Worm (Caenorhabditis elegans): Measurements from ENCODE around the gene amt-4.

- TF ChIP-seq tbx-8 (GFP tag; optimal IDR thresholded peaks at IDR 0.05): peak; percentile 25
- no peak for TF ChIP-seq ceh-43 (GFP tag; optimal IDR thresholded peaks at IDR 0.05)
- no peak for TF ChIP-seq unc-62 (GFP tag; optimal IDR thresholded peaks at IDR 0.05)
- peak; percentile 62 for TF ChIP-seq lin-13 (tag; optimal IDR thresholded peaks at IDR 0.05)
- TF ChIP-seq nhr-237 (tag; optimal IDR thresholded peaks at IDR 0.05): no peak
- no peak for TF ChIP-seq snpc-4 (tag; optimal IDR thresholded peaks at IDR 0.05)
- TF ChIP-seq lsy-2 (tag; optimal IDR thresholded peaks at IDR 0.05): peak; percentile 36
- no peak for TF ChIP-seq nhr-12 (tag; optimal IDR thresholded peaks at IDR 0.05)
- no peak for TF ChIP-seq bed-3 (GFP tag; optimal IDR thresholded peaks at IDR 0.05)
- peak; percentile 84 for TF ChIP-seq cnd-1 (tag; optimal IDR thresholded peaks at IDR 0.05)
Observed at ce11 chrX:4616832-4617231, 51.7 kb downstream of the amt-4 start.

Data from whole organism, mixed stage, embryonic.